Fruit fly (Drosophila melanogaster): ENCODE results near the gene RpL24-like.
A peak's percentile ranks its signal among the peaks of the same experiment; 100 is the strongest.

RpL24-like gene

dm6 chr3R:11456539-11456938, 25.2 kb upstream of the RpL24-like start:
- TF ChIP-seq bab1 (GFP tag; optimal IDR thresholded peaks at IDR 0.05) (no peak), cic (GFP tag; optimal IDR thresholded peaks at IDR 0.05) (no peak), tj (GFP tag; optimal IDR thresholded peaks at IDR 0.05) (no peak), Clk (GFP tag; optimal IDR thresholded peaks at IDR 0.05) (no peak), CG33017 (tag; optimal IDR thresholded peaks at IDR 0.05) (no peak), CG14711 (tag; optimal IDR thresholded peaks at IDR 0.05) (no peak), CG7101 (tag; optimal IDR thresholded peaks at IDR 0.05) (no peak), cnc (optimal IDR thresholded peaks at IDR 0.05) (no peak), ovo (GFP tag; optimal IDR thresholded peaks at IDR 0.05) (no peak), CG5204 (GFP tag; optimal IDR thresholded peaks at IDR 0.05) (no peak), toe (GFP tag; optimal IDR thresholded peaks at IDR 0.05) (no peak), Crg-1 (GFP tag; optimal IDR thresholded peaks at IDR 0.05) (no peak), kay (GFP tag; ENCODE audit: borderline replicate concordance) (no peak), CG12768 (GFP tag; optimal IDR thresholded peaks at IDR 0.05) (no peak), pad (GFP tag; optimal IDR thresholded peaks at IDR 0.05) (no peak), Hr96 (GFP tag; optimal IDR thresholded peaks at IDR 0.05) (no peak), Mnt (GFP tag; optimal IDR thresholded peaks at IDR 0.05) (no peak), CG7045 (GFP tag; optimal IDR thresholded peaks at IDR 0.05) (no peak), CG1620 (GFP tag; optimal IDR thresholded peaks at IDR 0.05) (no peak)

- TF ChIP-seq cic (GFP tag; optimal IDR thresholded peaks at IDR 0.05) (peak; percentile 57), Hr96 (GFP tag; optimal IDR thresholded peaks at IDR 0.05) (peak; percentile 25), Clk (GFP tag; optimal IDR thresholded peaks at IDR 0.05) (peak; percentile 49), CG5204 (GFP tag; optimal IDR thresholded peaks at IDR 0.05) (peak; percentile 58), CG1620 (GFP tag; optimal IDR thresholded peaks at IDR 0.05) (peak; percentile 34), kay (GFP tag; ENCODE audit: borderline replicate concordance) (peak; percentile 87), cnc (optimal IDR thresholded peaks at IDR 0.05) (peak; percentile 69 to 92), CG7101 (tag; optimal IDR thresholded peaks at IDR 0.05) (peak; percentile 68), CG12768 (GFP tag; optimal IDR thresholded peaks at IDR 0.05) (peak; percentile 64), bab1 (GFP tag; optimal IDR thresholded peaks at IDR 0.05) (peak; percentile 81), CG33017 (tag; optimal IDR thresholded peaks at IDR 0.05) (peak; percentile 78), tj (GFP tag; optimal IDR thresholded peaks at IDR 0.05) (peak; percentile 71), Crg-1 (GFP tag; optimal IDR thresholded peaks at IDR 0.05) (no peak), ovo (GFP tag; optimal IDR thresholded peaks at IDR 0.05) (peak; percentile 48), CG14711 (tag; optimal IDR thresholded peaks at IDR 0.05) (peak; percentile 55), toe (GFP tag; optimal IDR thresholded peaks at IDR 0.05) (peak; percentile 46), Mnt (GFP tag; optimal IDR thresholded peaks at IDR 0.05) (no peak), pad (GFP tag; optimal IDR thresholded peaks at IDR 0.05) (peak; percentile 61), CG7045 (GFP tag; optimal IDR thresholded peaks at IDR 0.05) (peak; percentile 56), CG11617 (GFP tag; optimal IDR thresholded peaks at IDR 0.05) (peak; percentile 73)
These were observed 23.0 kb upstream of the RpL24-like start for dm6 chr3R:11454210-11454904.

DNA sequence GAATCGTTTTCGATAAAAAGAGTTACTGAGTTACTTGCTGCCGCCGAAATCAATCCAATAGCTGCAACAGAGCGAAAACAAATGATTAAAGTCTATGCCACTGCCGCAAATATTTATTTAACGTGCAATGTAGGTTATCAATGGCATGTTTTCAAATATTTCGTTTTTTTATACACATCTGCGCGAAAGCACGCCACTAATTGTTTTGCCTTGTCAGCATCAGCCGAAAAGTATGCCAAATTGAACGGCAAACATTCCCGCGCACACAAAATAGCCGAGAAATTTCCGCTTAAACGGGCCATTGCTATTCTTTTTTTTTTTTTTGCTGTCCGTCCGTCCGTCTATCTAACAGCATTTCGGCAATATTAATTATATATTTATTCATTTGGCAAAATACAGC, 20.7 kb upstream of the RpL24-like start:
- TF ChIP-seq pad (GFP tag; optimal IDR thresholded peaks at IDR 0.05) (no peak), CG12768 (GFP tag; optimal IDR thresholded peaks at IDR 0.05) (no peak), Crg-1 (GFP tag; optimal IDR thresholded peaks at IDR 0.05) (no peak), cic (GFP tag; optimal IDR thresholded peaks at IDR 0.05) (no peak), CG5204 (GFP tag; optimal IDR thresholded peaks at IDR 0.05) (no peak), CG7045 (GFP tag; optimal IDR thresholded peaks at IDR 0.05) (no peak), CG7101 (tag; optimal IDR thresholded peaks at IDR 0.05) (no peak), CG33017 (tag; optimal IDR thresholded peaks at IDR 0.05) (no peak), CG14711 (tag; optimal IDR thresholded peaks at IDR 0.05) (no peak), toe (GFP tag; optimal IDR thresholded peaks at IDR 0.05) (no peak), Hr96 (GFP tag; optimal IDR thresholded peaks at IDR 0.05) (no peak), ovo (GFP tag; optimal IDR thresholded peaks at IDR 0.05) (no peak)

- TF ChIP-seq CG7045 (GFP tag; optimal IDR thresholded peaks at IDR 0.05) (no peak), Hr96 (GFP tag; optimal IDR thresholded peaks at IDR 0.05) (no peak), bab1 (GFP tag; optimal IDR thresholded peaks at IDR 0.05) (no peak), ovo (GFP tag; optimal IDR thresholded peaks at IDR 0.05) (no peak), Crg-1 (GFP tag; optimal IDR thresholded peaks at IDR 0.05) (no peak), kay (GFP tag; ENCODE audit: borderline replicate concordance) (no peak), CG5204 (GFP tag; optimal IDR thresholded peaks at IDR 0.05) (no peak), CG14711 (tag; optimal IDR thresholded peaks at IDR 0.05) (no peak), pad (GFP tag; optimal IDR thresholded peaks at IDR 0.05) (no peak), CG33017 (tag; optimal IDR thresholded peaks at IDR 0.05) (no peak), CG12768 (GFP tag; optimal IDR thresholded peaks at IDR 0.05) (no peak), Mnt (GFP tag; optimal IDR thresholded peaks at IDR 0.05) (no peak), CG7101 (tag; optimal IDR thresholded peaks at IDR 0.05) (no peak), toe (GFP tag; optimal IDR thresholded peaks at IDR 0.05) (no peak), cnc (optimal IDR thresholded peaks at IDR 0.05) (no peak), cic (GFP tag; optimal IDR thresholded peaks at IDR 0.05) (no peak), CG1620 (GFP tag; optimal IDR thresholded peaks at IDR 0.05) (no peak), Clk (GFP tag; optimal IDR thresholded peaks at IDR 0.05) (no peak)
These were observed 19.9 kb upstream of the RpL24-like start, which contains the start of gene sals for dm6 chr3R:11451207-11451841. TSS of gene sals (minus strand) at chr3R:11451791.

DNA sequence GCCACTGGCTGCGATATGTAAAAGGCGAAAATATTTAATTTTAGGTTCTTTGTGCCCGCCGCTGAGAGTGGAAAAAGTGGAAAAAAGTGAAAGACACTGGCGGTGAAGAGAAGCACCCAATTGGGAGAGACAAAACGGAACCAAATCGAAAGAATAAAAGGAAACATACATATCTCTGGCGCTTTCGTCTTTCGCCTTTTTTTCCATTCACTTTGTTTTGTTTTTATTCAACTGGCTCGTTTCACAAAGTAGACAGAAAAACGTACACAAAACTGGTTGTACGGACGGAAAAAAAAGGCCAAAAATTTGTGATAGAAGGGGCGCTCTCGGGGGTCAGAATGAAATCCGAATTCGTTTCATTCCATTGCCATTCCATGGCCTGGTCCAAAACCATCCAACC, 18.3 kb upstream of the RpL24-like start:
- TF ChIP-seq Crg-1 (GFP tag; optimal IDR thresholded peaks at IDR 0.05): no peak
- TF ChIP-seq Clk (GFP tag; optimal IDR thresholded peaks at IDR 0.05): no peak
- no peak for TF ChIP-seq bab1 (GFP tag; optimal IDR thresholded peaks at IDR 0.05)
- TF ChIP-seq CG7045 (GFP tag; optimal IDR thresholded peaks at IDR 0.05): no peak
- TF ChIP-seq CG11617 (GFP tag; optimal IDR thresholded peaks at IDR 0.05): no peak
- TF ChIP-seq CG1620 (GFP tag; optimal IDR thresholded peaks at IDR 0.05): no peak
- TF ChIP-seq CG7101 (tag; optimal IDR thresholded peaks at IDR 0.05): no peak
- TF ChIP-seq cic (GFP tag; optimal IDR thresholded peaks at IDR 0.05): no peak
- TF ChIP-seq toe (GFP tag; optimal IDR thresholded peaks at IDR 0.05): no peak
- no peak for TF ChIP-seq Hr96 (GFP tag; optimal IDR thresholded peaks at IDR 0.05)

All from whole organism, adult.